Fruit fly (Drosophila melanogaster): Measurements from ENCODE around the gene CG12105.
A peak's percentile ranks its signal among the peaks of the same experiment; 100 is the strongest.

CG12105 gene

DNA sequence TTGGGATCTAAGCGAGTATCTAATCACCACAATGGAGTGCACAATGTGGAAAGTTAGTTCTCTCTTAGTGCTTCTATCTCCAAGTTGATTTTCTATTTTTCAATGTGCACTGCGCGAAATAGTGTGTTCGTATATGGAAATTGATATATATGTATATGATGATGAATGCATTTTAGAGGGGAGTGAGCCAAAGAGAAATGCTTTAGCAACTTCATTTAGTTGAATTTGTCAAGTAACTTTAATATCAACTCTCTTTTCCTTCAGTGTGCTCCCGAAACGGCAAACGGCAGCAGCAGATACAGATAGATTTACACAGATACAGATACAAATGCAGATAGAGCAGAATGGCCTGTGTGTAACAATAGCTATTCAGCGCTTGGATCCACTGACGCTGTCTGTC is 31.6 kb downstream of the CG12105 start (continued):
- TF ChIP-seq CG16815 (GFP tag; optimal IDR thresholded peaks at IDR 0.05) (peak; percentile 47), dan (GFP tag; IDR thresholded peaks at IDR 0.05) (0 out of 2 replicates have a peak, but pooled peaks have one; percentile 24), Antp (GFP tag; optimal IDR thresholded peaks at IDR 0.05) (peak; percentile 37), zfh2 (GFP tag; optimal IDR thresholded peaks at IDR 0.05) (no peak), dmrt11E (tag; optimal IDR thresholded peaks at IDR 0.05) (peak; percentile 72), PHDP (tag; optimal IDR thresholded peaks at IDR 0.05) (peak; percentile 62), CG3847 (GFP tag; IDR thresholded peaks at IDR 0.05) (peak; percentile 40; the same call in 1 of the 2 replicates), chn (GFP tag; optimal IDR thresholded peaks at IDR 0.05) (peak; percentile 66), dpn (GFP tag; optimal IDR thresholded peaks at IDR 0.05) (peak in 1 of 2 experiments; percentile 71), NK7.1 (GFP tag; optimal IDR thresholded peaks at IDR 0.05) (peak; percentile 14), CG15514 (GFP tag; optimal IDR thresholded peaks at IDR 0.05) (no peak), NC2α (GFP tag; optimal IDR thresholded peaks at IDR 0.05) (peak; percentile 44), CG14860 (GFP tag; IDR thresholded peaks at IDR 0.05; ENCODE audit: partially characterized antibody) (no peak), CG10462 (GFP tag; optimal IDR thresholded peaks at IDR 0.05) (peak; percentile 29), unpg (GFP tag; optimal IDR thresholded peaks at IDR 0.05) (peak; percentile 68), Chrac-16 (GFP tag; optimal IDR thresholded peaks at IDR 0.05) (peak; percentile 71), nerfin-1 (tag; optimal IDR thresholded peaks at IDR 0.05) (peak; percentile 21), eyg (GFP tag; optimal IDR thresholded peaks at IDR 0.05) (no peak), CG4424 (GFP tag; optimal IDR thresholded peaks at IDR 0.05) (peak; percentile 58), ken (GFP tag; IDR thresholded peaks at IDR 0.05) (peak; percentile 64; the same call in 2 of the 3 replicates), Bdp1 (GFP tag; optimal IDR thresholded peaks at IDR 0.05) (peak; percentile 17), CG11695 (GFP tag; IDR thresholded peaks at IDR 0.05) (peak; percentile 56; the same call in 1 of the 3 replicates), Elba2 (GFP tag; optimal IDR thresholded peaks at IDR 0.05) (no peak), CG8089 (GFP tag; optimal IDR thresholded peaks at IDR 0.05) (peak; percentile 38), MTF-1 (GFP tag; optimal IDR thresholded peaks at IDR 0.05; ENCODE audit: borderline replicate concordance) (no peak), dimm (GFP tag; IDR thresholded peaks at IDR 0.05) (no peak), MBD-R2 (GFP tag; IDR thresholded peaks at IDR 0.05) (peak; percentile 23; the same call in 1 of the 2 replicates), CG11085 (GFP tag; IDR thresholded peaks at IDR 0.05) (no peak), nmo (GFP tag; optimal IDR thresholded peaks at IDR 0.05) (peak; percentile 73), CG14441 (GFP tag; IDR thresholded peaks at IDR 0.05) (peak; percentile 76), CG12744 (GFP tag; optimal IDR thresholded peaks at IDR 0.05) (peak; percentile 48), klu (GFP tag; IDR thresholded peaks at IDR 0.05) (0 out of 2 replicates have a peak, but pooled peaks have one; percentile 10), vvl (GFP tag; IDR thresholded peaks at IDR 0.05) (peak; percentile 78), GATAe (GFP tag; conservative IDR thresholded peaks at IDR 0.05) (0 out of 2 replicates have a peak, but pooled peaks have one; percentile 30), gce (GFP tag; IDR thresholded peaks at IDR 0.05) (peak; percentile 67; the same call in 1 of the 3 replicates), CG11456 (GFP tag; IDR thresholded peaks at IDR 0.05) (0 out of 3 replicates have a peak, but pooled peaks have one; percentile 48), Pdp1 (GFP tag; optimal IDR thresholded peaks at IDR 0.05) (peak; percentile 43 to 59), H2.0 (GFP tag; IDR thresholded peaks at IDR 0.05) (peak; percentile 57), Scr (GFP tag; IDR thresholded peaks at IDR 0.05; ENCODE audit: partially characterized antibody) (no peak), CG12769 (tag; optimal IDR thresholded peaks at IDR 0.05) (peak; percentile 70), CG31441 (GFP tag; IDR thresholded peaks at IDR 0.05) (peak; percentile 77), CG17385 (GFP tag; optimal IDR thresholded peaks at IDR 0.05) (peak; percentile 45), Gug (GFP tag; IDR thresholded peaks at IDR 0.05) (peak; percentile 44; the same call in 2 of the 4 replicates), CG6654 (GFP tag; optimal IDR thresholded peaks at IDR 0.05) (no peak), CG9215 (GFP tag; IDR thresholded peaks at IDR 0.05) (no peak), CG6689 (GFP tag; IDR thresholded peaks at IDR 0.05) (peak; percentile 75), bsh (GFP tag; optimal IDR thresholded peaks at IDR 0.05) (peak; percentile 46 to 86), CG12219 (GFP tag; optimal IDR thresholded peaks at IDR 0.05) (peak; percentile 64), CG10431 (GFP tag; optimal IDR thresholded peaks at IDR 0.05) (no peak), CG34376 (GFP tag; optimal IDR thresholded peaks at IDR 0.05) (no peak)
